Fruit fly (Drosophila melanogaster) whole organism, wandering third instar larva: Measurements from ENCODE around the gene CG7183.

Experiments used
- Abd-B ChIP-seq: fragments of >200 bp; optimal IDR thresholded peaks from 2 replicates; lab custom pipeline; 2017; ENCODE audit warnings: missing biosample characterization, missing genetic modification characterization
- CG32264 ChIP-seq: fragments of 200-800 bp; sonication (Bioruptor generic); optimal IDR thresholded peaks from 2 replicates; lab custom pipeline; 2016; ENCODE audit warnings: missing biosample characterization, missing genetic modification characterization
- CG9705 ChIP-seq: fragments of 200-800 bp; sonication (Bioruptor generic); optimal IDR thresholded peaks from 2 replicates; lab custom pipeline; 2018; ENCODE audit warnings: missing biosample characterization, mild to moderate bottlenecking, missing genetic modification characterization
- CrebA ChIP-seq: fragments of 200-800 bp; sonication (Bioruptor generic); optimal IDR thresholded peaks from 2 replicates; lab custom pipeline; 2016; ENCODE audit warnings: missing biosample characterization, mild to moderate bottlenecking, missing genetic modification characterization, borderline replicate concordance
- Dfd ChIP-seq: fragments of >200 bp; optimal IDR thresholded peaks from 2 replicates; lab custom pipeline; 2017; ENCODE audit warnings: missing biosample characterization, missing genetic modification characterization
- Dif ChIP-seq: fragments of 200-275, 200-300 bp; sonication (Bioruptor generic); optimal IDR thresholded peaks from 2 replicates; lab custom pipeline; 2018; ENCODE audit warnings: missing biosample characterization, missing genetic modification characterization; ENCODE audit not compliant: partially characterized antibody
- GATAd ChIP-seq: sonication (Bioruptor generic); optimal IDR thresholded peaks from 2 replicates; lab custom pipeline; 2016; ENCODE audit warnings: missing biosample characterization, missing genetic modification characterization
- HLH106 ChIP-seq: fragments of 200-800 bp; optimal IDR thresholded peaks from 3 replicates; lab custom pipeline; 2019; ENCODE audit warnings: missing biosample characterization, mild to moderate bottlenecking, missing genetic modification characterization, moderate library complexity
- Hnf4 ChIP-seq: fragments of 200-800 bp; sonication (Bioruptor generic); optimal IDR thresholded peaks from 2 replicates; lab custom pipeline; 2016; ENCODE audit warnings: missing biosample characterization, mild to moderate bottlenecking, missing genetic modification characterization
- Hr78 ChIP-seq: fragments of >200 bp; optimal IDR thresholded peaks from 2 replicates; lab custom pipeline; 2017; ENCODE audit warnings: missing biosample characterization, missing genetic modification characterization
- Hr83 ChIP-seq: fragments of 200-300 bp; sonication (Bioruptor generic); optimal IDR thresholded peaks from 2 replicates; lab custom pipeline; 2016; ENCODE audit warnings: missing biosample characterization, mild to moderate bottlenecking, missing genetic modification characterization, moderate library complexity; ENCODE audit not compliant: poor library complexity, severe bottlenecking
- Jra ChIP-seq: sonication (Bioruptor generic); optimal IDR thresholded peaks from 2 replicates; lab custom pipeline; 2016; ENCODE audit warnings: missing biosample characterization, missing genetic modification characterization
- Mio ChIP-seq: sonication (Bioruptor generic); optimal IDR thresholded peaks from 2 replicates; lab custom pipeline; 2016; ENCODE audit warnings: missing biosample characterization, missing genetic modification characterization
- Myc ChIP-seq: fragments of >200 bp; optimal IDR thresholded peaks from 2 replicates; lab custom pipeline; 2017
- N ChIP-seq: fragments of >200 bp; optimal IDR thresholded peaks from 2 replicates; lab custom pipeline; 2018; ENCODE audit warnings: missing biosample characterization, missing external identifiers, missing genetic modification characterization
- OdsH ChIP-seq: fragments of 200-800 bp; sonication (Bioruptor generic); optimal IDR thresholded peaks from 2 replicates; lab custom pipeline; 2016; ENCODE audit warnings: missing biosample characterization, mild to moderate bottlenecking, missing genetic modification characterization
- Rel ChIP-seq, 2 experiments: fragments of 200-800 bp; sonication (Bioruptor generic) in 1 of 2; optimal IDR thresholded peaks; 2 replicates in 1 of 2; 3 replicates in 1 of 2; lab custom pipeline; 2016 to 2019; ENCODE audit warnings: mild to moderate bottlenecking in 2 of 2, missing biosample characterization in 2 of 2, missing genetic modification characterization in 2 of 2, moderate library complexity in 1 of 2
- Sp1 ChIP-seq: fragments of 200-800 bp; sonication (Bioruptor generic); optimal IDR thresholded peaks from 3 replicates; lab custom pipeline; 2019; ENCODE audit warnings: missing biosample characterization, mild to moderate bottlenecking, missing genetic modification characterization, moderate library complexity
- Vsx2 ChIP-seq: fragments of 200-300, 225-300 bp; sonication (Bioruptor generic); optimal IDR thresholded peaks from 2 replicates; lab custom pipeline; 2018; ENCODE audit warnings: missing biosample characterization, missing genetic modification characterization; ENCODE audit not compliant: partially characterized antibody
- br ChIP-seq: fragments of 200-800 bp; sonication (Bioruptor generic); optimal IDR thresholded peaks from 2 replicates; lab custom pipeline; 2016; ENCODE audit warnings: missing biosample characterization, missing genetic modification characterization
- brk ChIP-seq: fragments of 200-800 bp; sonication (Bioruptor generic); optimal IDR thresholded peaks from 2 replicates; lab custom pipeline; 2016; ENCODE audit warnings: missing biosample characterization, mild to moderate bottlenecking, missing genetic modification characterization
- dl ChIP-seq, 2 experiments: fragments of 175-275, 200-275 bp in 1 of 2; fragments of 200-275 bp in 1 of 2; sonication (Bioruptor generic); optimal IDR thresholded peaks; lab custom pipeline; 2018; ENCODE audit warnings: mild to moderate bottlenecking in 2 of 2, missing biosample characterization in 2 of 2, missing genetic modification characterization in 2 of 2, moderate library complexity in 2 of 2; ENCODE audit not compliant: partially characterized antibody in 2 of 2, insufficient read depth in 1 of 2
- dmrt93B ChIP-seq: fragments of 200-800 bp; sonication (Bioruptor generic); optimal IDR thresholded peaks from 2 replicates; lab custom pipeline; 2018; ENCODE audit warnings: missing biosample characterization, mild to moderate bottlenecking, missing genetic modification characterization
- dsf ChIP-seq: sonication (Bioruptor generic); optimal IDR thresholded peaks from 2 replicates; lab custom pipeline; 2016; ENCODE audit warnings: missing biosample characterization, missing genetic modification characterization, borderline replicate concordance
- ey ChIP-seq: fragments of 200-800 bp; sonication (Bioruptor generic); optimal IDR thresholded peaks from 2 replicates; lab custom pipeline; 2016; ENCODE audit warnings: missing biosample characterization, missing genetic modification characterization
- foxo ChIP-seq, 2 experiments: fragments of 200-800 bp; sonication (Bioruptor generic); optimal IDR thresholded peaks; 2 replicates in 1 of 2; 3 replicates in 1 of 2; lab custom pipeline; 2016 to 2017; ENCODE audit warnings: missing biosample characterization in 2 of 2, missing genetic modification characterization in 2 of 2
- fru ChIP-seq: fragments of 200-800 bp; sonication (Bioruptor generic); optimal IDR thresholded peaks from 3 replicates; lab custom pipeline; 2016; ENCODE audit warnings: missing biosample characterization, mild to moderate bottlenecking, missing genetic modification characterization
- h ChIP-seq: fragments of 200-800 bp; sonication (Bioruptor generic); optimal IDR thresholded peaks from 3 replicates; lab custom pipeline; 2016; ENCODE audit warnings: missing biosample characterization, mild to moderate bottlenecking, missing genetic modification characterization
- jim ChIP-seq: fragments of 175-275, 200-325 bp; sonication (Bioruptor generic); optimal IDR thresholded peaks from 2 replicates; lab custom pipeline; 2016; ENCODE audit warnings: missing biosample characterization, mild to moderate bottlenecking, missing genetic modification characterization
- lola ChIP-seq: fragments of >200 bp; optimal IDR thresholded peaks from 2 replicates; lab custom pipeline; 2017; ENCODE audit warnings: missing biosample characterization, missing genetic modification characterization
- pan ChIP-seq: fragments of >200 bp; optimal IDR thresholded peaks from 2 replicates; lab custom pipeline; 2017
- psq ChIP-seq: fragments of 200-800 bp; sonication (Bioruptor generic); optimal IDR thresholded peaks from 3 replicates; lab custom pipeline; 2017; ENCODE audit warnings: missing biosample characterization, mild to moderate bottlenecking, missing genetic modification characterization, moderate library complexity
- rgr ChIP-seq: fragments of 200-800 bp; sonication (Bioruptor generic); optimal IDR thresholded peaks from 3 replicates; lab custom pipeline; 2016; ENCODE audit warnings: missing biosample characterization, mild to moderate bottlenecking, missing genetic modification characterization
- sage ChIP-seq: fragments of 200-800 bp; sonication (Bioruptor generic); optimal IDR thresholded peaks from 2 replicates; lab custom pipeline; 2016; ENCODE audit warnings: missing biosample characterization, mild to moderate bottlenecking, missing genetic modification characterization
- sv ChIP-seq: fragments of 200-800 bp; sonication (Bioruptor generic); optimal IDR thresholded peaks from 3 replicates; lab custom pipeline; 2016; ENCODE audit warnings: missing biosample characterization, missing genetic modification characterization
- tai ChIP-seq: sonication (Bioruptor generic); optimal IDR thresholded peaks from 2 replicates; lab custom pipeline; 2016; ENCODE audit warnings: missing biosample characterization, missing genetic modification characterization
- usp ChIP-seq: fragments of >200 bp; optimal IDR thresholded peaks from 2 replicates; lab custom pipeline; 2017; ENCODE audit warnings: missing biosample characterization, missing genetic modification characterization
- woc ChIP-seq: sonication (Bioruptor generic); optimal IDR thresholded peaks from 2 replicates; lab custom pipeline; 2016; ENCODE audit warnings: missing biosample characterization, mild to moderate bottlenecking, missing genetic modification characterization

Gene CG7183

dm6 chr3R:18198518-18199118 lies 21.9 kb downstream of the CG7183 start:
- TF ChIP-seq HLH106 (tag; lab: Kevin White, UChicago) (peak; percentile 10), fru (peak; percentile 66), lola (GFP tag; lab: Kevin White, UChicago) (no peak), Abd-B (GFP tag; lab: Kevin White, UChicago) (no peak), sv (no peak), Rel (GFP tag; optimal IDR thresholded peaks at IDR 0.05; lab: Kevin White, UChicago) (peak; percentile 80), Rel (tag; optimal IDR thresholded peaks at IDR 0.05; lab: Kevin White, UChicago) (no peak), h (GFP tag; lab: Kevin White, UChicago) (peak; percentile 80), tai (GFP tag; lab: Kevin White, UChicago) (no peak), usp (GFP tag; lab: Kevin White, UChicago) (no peak), Hr83 (GFP tag; lab: Kevin White, UChicago) (peak; percentile 69), br (GFP tag; lab: Kevin White, UChicago) (peak; percentile 57), sage (GFP tag; lab: Kevin White, UChicago) (peak; percentile 65), Hr78 (GFP tag; lab: Kevin White, UChicago) (no peak), CG32264 (peak; percentile 8), psq (GFP tag; lab: Kevin White, UChicago) (no peak), GATAd (GFP tag; lab: Kevin White, UChicago) (no peak), pan (no peak), dmrt93B (no peak), Vsx2 (GFP tag; lab: Kevin White, UChicago) (peak; percentile 96), CrebA (GFP tag; lab: Kevin White, UChicago) (no peak), CG9705 (GFP tag; lab: Kevin White, UChicago) (no peak), ey (no peak), N (GFP tag; lab: Kevin White, UChicago) (peak; percentile 28), Hnf4 (GFP tag; lab: Kevin White, UChicago) (peak; percentile 38), woc (GFP tag; lab: Kevin White, UChicago) (no peak), foxo (GFP tag; optimal IDR thresholded peaks at IDR 0.05; lab: Kevin White, UChicago) (peak; percentile 37 to 76), Sp1 (GFP tag; lab: Kevin White, UChicago) (peak; percentile 54), OdsH (peak; percentile 52), Dif (peak; percentile 99), Dfd (no peak), Jra (GFP tag; lab: Kevin White, UChicago) (peak; percentile 63), dsf (peak; percentile 64), dl (GFP tag; optimal IDR thresholded peaks at IDR 0.05; lab: Kevin White, UChicago; ENCODE audit: insufficient read depth in 1 of 2, partially characterized antibody in 2 of 2) (peak; percentile 95 to 98), jim (GFP tag; lab: Kevin White, UChicago) (no peak), rgr (peak; percentile 63), Myc (no peak), Mio (GFP tag; lab: Kevin White, UChicago) (no peak), brk (GFP tag; lab: Kevin White, UChicago) (peak; percentile 83)

dm6 chr3R:18197802-18198148 lies 22.7 kb downstream of the CG7183 start:
- TF ChIP-seq woc (GFP tag; lab: Kevin White, UChicago) (peak; percentile 34), Vsx2 (GFP tag; lab: Kevin White, UChicago) (no peak)
